Fruit fly (Drosophila melanogaster) whole organism, embryonic: ENCODE data around the gene Cpr67Fa2.

Experiments
- CG10274 ChIP-seq: fragments of 200-800 bp; sonication (Bioruptor generic); optimal IDR thresholded peaks from 3 replicates; lab custom pipeline; 2017; ENCODE audit warnings: missing biosample characterization, mild to moderate bottlenecking, missing genetic modification characterization
- CG11456 ChIP-seq: fragments of 200-800 bp; sonication (Bioruptor generic); IDR thresholded peaks from 3 replicates; pipeline ENCODE4 v1.3.6; 2022; ENCODE audit warnings: missing biosample characterization, missing genetic modification characterization
- CG11696 ChIP-seq: fragments of 200-800 bp; sonication (Bioruptor generic); IDR thresholded peaks from 2 replicates; pipeline ENCODE4 v1.3.6; 2022; ENCODE audit warnings: missing biosample characterization, missing genetic modification characterization
- CG12071 ChIP-seq: fragments of 200-800 bp; sonication (Bioruptor generic); optimal IDR thresholded peaks from 3 replicates; lab custom pipeline; 2018; ENCODE audit warnings: missing biosample characterization, mild to moderate bottlenecking, missing genetic modification characterization
- CG12391 ChIP-seq: fragments of 200-800 bp; sonication (Bioruptor generic); optimal IDR thresholded peaks from 3 replicates; lab custom pipeline; 2018; ENCODE audit warnings: missing biosample characterization, mild to moderate bottlenecking, missing genetic modification characterization, moderate library complexity
- CG14441 ChIP-seq: fragments of 200-800 bp; sonication (Bioruptor generic); IDR thresholded peaks from 2 replicates; pipeline ENCODE4 v1.3.6; 2022; ENCODE audit warnings: missing biosample characterization, missing genetic modification characterization
- CG1647 ChIP-seq: fragments of 200-800 bp; sonication (Bioruptor generic); optimal IDR thresholded peaks from 3 replicates; lab custom pipeline; 2016; ENCODE audit warnings: missing biosample characterization, missing genetic modification characterization
- CG18619 ChIP-seq: fragments of 200-800 bp; sonication (Bioruptor generic); optimal IDR thresholded peaks from 3 replicates; lab custom pipeline; 2017; ENCODE audit warnings: missing biosample characterization, mild to moderate bottlenecking, missing genetic modification characterization
- CG2120 ChIP-seq: fragments of 200-800 bp; sonication (Bioruptor generic); optimal IDR thresholded peaks from 3 replicates; lab custom pipeline; 2016; ENCODE audit warnings: missing biosample characterization, missing genetic modification characterization
- CG2712 ChIP-seq: fragments of 200-800 bp; optimal IDR thresholded peaks from 3 replicates; lab custom pipeline; 2019; ENCODE audit warnings: missing biosample characterization, mild to moderate bottlenecking, missing genetic modification characterization, moderate library complexity
- CG3163 ChIP-seq: fragments of 200-800 bp; sonication (Bioruptor generic); optimal IDR thresholded peaks from 3 replicates; lab custom pipeline; 2016; ENCODE audit warnings: missing biosample characterization, missing genetic modification characterization
- CG32532 ChIP-seq: fragments of 200-800 bp; sonication (Bioruptor generic); IDR thresholded peaks from 2 replicates; pipeline ENCODE4 v1.3.6; 2022; ENCODE audit warnings: missing biosample characterization, missing genetic modification characterization
- CG32767 ChIP-seq: fragments of 200-800 bp; sonication (Bioruptor generic); IDR thresholded peaks from 2 replicates; pipeline ENCODE4 v1.3.6; 2022; ENCODE audit warnings: missing biosample characterization, missing genetic modification characterization
- CG3281 ChIP-seq: fragments of 200-800 bp; sonication (Bioruptor generic); optimal IDR thresholded peaks from 3 replicates; lab custom pipeline; 2017; ENCODE audit warnings: missing biosample characterization, mild to moderate bottlenecking, missing genetic modification characterization
- CG4404 ChIP-seq: fragments of 200-800 bp; sonication (Bioruptor generic); IDR thresholded peaks from 2 replicates; pipeline ENCODE4 v1.3.6; 2022; ENCODE audit warnings: missing biosample characterization, missing genetic modification characterization
- CG5245 ChIP-seq: fragments of 200-800 bp; sonication (Bioruptor generic); optimal IDR thresholded peaks from 3 replicates; lab custom pipeline; 2016; ENCODE audit warnings: missing biosample characterization, missing genetic modification characterization
- CG5953 ChIP-seq: fragments of 200-800 bp; sonication (Bioruptor generic); IDR thresholded peaks from 2 replicates; pipeline ENCODE4 v1.3.6; 2022; ENCODE audit warnings: missing biosample characterization, missing genetic modification characterization
- CG6272 ChIP-seq: fragments of 200-800 bp; sonication (Bioruptor generic); IDR thresholded peaks from 2 replicates; pipeline ENCODE4 v1.3.6; 2022; ENCODE audit warnings: missing biosample characterization, missing genetic modification characterization
- CG7928 ChIP-seq: fragments of 200-800 bp; sonication (Bioruptor generic); optimal IDR thresholded peaks from 2 replicates; lab custom pipeline; 2017; ENCODE audit warnings: missing biosample characterization, mild to moderate bottlenecking, missing genetic modification characterization
- CG8089 ChIP-seq: fragments of 200-800 bp; sonication (Bioruptor generic); optimal IDR thresholded peaks from 3 replicates; lab custom pipeline; 2016; ENCODE audit warnings: missing biosample characterization, missing genetic modification characterization
- CG8281 ChIP-seq: fragments of 200-800 bp; sonication (Bioruptor generic); optimal IDR thresholded peaks from 2 replicates; lab custom pipeline; 2018; ENCODE audit warnings: missing biosample characterization, mild to moderate bottlenecking, missing genetic modification characterization, moderate library complexity
- CG8290 ChIP-seq, 3 experiments: fragments of 200-800 bp; sonication (Bioruptor generic); optimal IDR thresholded peaks; 2 replicates each; lab custom pipeline; 2016 to 2019; ENCODE audit warnings: missing biosample characterization in 3 of 3, missing genetic modification characterization in 3 of 3, mild to moderate bottlenecking in 2 of 3, moderate library complexity in 1 of 3
- CG8765 ChIP-seq: fragments of 200-800 bp; sonication (Bioruptor generic); IDR thresholded peaks from 2 replicates; pipeline ENCODE4 v1.3.6; 2022; ENCODE audit warnings: missing biosample characterization, missing genetic modification characterization
- CG8944 ChIP-seq: fragments of 200-800 bp; sonication (Bioruptor generic); optimal IDR thresholded peaks from 3 replicates; lab custom pipeline; 2016; ENCODE audit warnings: missing biosample characterization, missing genetic modification characterization
- CG9727 ChIP-seq: fragments of 200-800 bp; sonication (Bioruptor generic); optimal IDR thresholded peaks from 3 replicates; lab custom pipeline; 2017; ENCODE audit warnings: missing biosample characterization, mild to moderate bottlenecking, missing genetic modification characterization
- D19A ChIP-seq: fragments of 200-800 bp; optimal IDR thresholded peaks from 3 replicates; lab custom pipeline; 2019; ENCODE audit warnings: missing biosample characterization, mild to moderate bottlenecking, missing genetic modification characterization, moderate library complexity
- Dref ChIP-seq: fragments of 200-800 bp; sonication (Bioruptor generic); IDR thresholded peaks from 2 replicates; pipeline ENCODE4 v1.3.6; 2022; ENCODE audit warnings: missing biosample characterization, missing genetic modification characterization
- H15 ChIP-seq: fragments of 200-800 bp; sonication (Bioruptor generic); IDR thresholded peaks from 3 replicates; pipeline ENCODE4 v1.3.6; 2022; ENCODE audit warnings: missing biosample characterization, missing genetic modification characterization
- Hsf ChIP-seq: fragments of 200-800 bp; sonication (Bioruptor generic); optimal IDR thresholded peaks from 3 replicates; lab custom pipeline; 2016; ENCODE audit warnings: missing biosample characterization, missing genetic modification characterization
- Kr ChIP-seq: fragments of 200-800 bp; sonication (Bioruptor generic); optimal IDR thresholded peaks from 2 replicates; lab custom pipeline; 2017; ENCODE audit warnings: missing biosample characterization, mild to moderate bottlenecking, missing genetic modification characterization
- Optix ChIP-seq: fragments of 200-800 bp; sonication (Bioruptor generic); IDR thresholded peaks from 3 replicates; pipeline ENCODE4 v1.3.6; 2022; ENCODE audit warnings: missing biosample characterization, missing genetic modification characterization
- Ptx1 ChIP-seq: fragments of 200-800 bp; sonication (Bioruptor generic); IDR thresholded peaks from 2 replicates; pipeline ENCODE4 v1.3.6; 2022; ENCODE audit warnings: missing biosample characterization, missing genetic modification characterization
- Rfx ChIP-seq: fragments of 200-800 bp; sonication (Bioruptor generic); IDR thresholded peaks from 2 replicates; pipeline ENCODE4 v1.3.6; 2022; ENCODE audit warnings: missing biosample characterization, missing genetic modification characterization
- Ssrp ChIP-seq: fragments of 200-800 bp; sonication (Bioruptor generic); optimal IDR thresholded peaks from 2 replicates; lab custom pipeline; 2018; ENCODE audit warnings: missing biosample characterization, mild to moderate bottlenecking, missing genetic modification characterization, moderate library complexity
- Usf ChIP-seq: fragments of 200-800 bp; sonication (Bioruptor generic); optimal IDR thresholded peaks from 2 replicates; lab custom pipeline; 2017; ENCODE audit warnings: missing genotype, missing biosample characterization, missing genetic modification characterization
- ap ChIP-seq: fragments of 200-800 bp; sonication (Bioruptor generic); IDR thresholded peaks from 2 replicates; pipeline ENCODE4 v1.3.6; 2022; ENCODE audit warnings: missing biosample characterization, missing genetic modification characterization
- ara ChIP-seq: fragments of 200-800 bp; sonication (Bioruptor generic); IDR thresholded peaks from 2 replicates; pipeline ENCODE4 v1.3.6; 2022; ENCODE audit warnings: missing biosample characterization, missing genetic modification characterization
- crol ChIP-seq: fragments of 200-800 bp; sonication (Bioruptor generic); IDR thresholded peaks from 2 replicates; pipeline ENCODE4 v1.3.6; 2022; ENCODE audit warnings: missing biosample characterization, missing genetic modification characterization
- cwo ChIP-seq: fragments of 200-800 bp; sonication (Bioruptor generic); optimal IDR thresholded peaks from 3 replicates; lab custom pipeline; 2017; ENCODE audit warnings: missing biosample characterization, missing genetic modification characterization, mild to moderate bottlenecking, moderate library complexity, missing genetic modification reagents
- emc ChIP-seq: fragments of 200-800 bp; sonication (Bioruptor generic); optimal IDR thresholded peaks from 2 replicates; lab custom pipeline; 2016; ENCODE audit warnings: missing biosample characterization, missing genetic modification characterization
- exex ChIP-seq: fragments of 200-800 bp; sonication (Bioruptor generic); optimal IDR thresholded peaks from 4 replicates; lab custom pipeline; 2018; ENCODE audit warnings: missing biosample characterization, mild to moderate bottlenecking, missing genetic modification characterization, moderate library complexity
- fu2 ChIP-seq: fragments of 200-800 bp; sonication (Bioruptor generic); optimal IDR thresholded peaks from 2 replicates; lab custom pipeline; 2016; ENCODE audit warnings: missing biosample characterization, missing genetic modification characterization
- gfzf ChIP-seq: fragments of 200-800 bp; sonication (Bioruptor generic); optimal IDR thresholded peaks from 2 replicates; lab custom pipeline; 2016; ENCODE audit warnings: missing biosample characterization, mild to moderate bottlenecking, missing genetic modification characterization, moderate library complexity
- gsb-n ChIP-seq: fragments of 200-800 bp; sonication (Bioruptor generic); optimal IDR thresholded peaks from 3 replicates; lab custom pipeline; 2018; ENCODE audit warnings: missing biosample characterization, mild to moderate bottlenecking, missing genetic modification characterization
- p53 ChIP-seq: fragments of 200-800 bp; sonication (Bioruptor generic); optimal IDR thresholded peaks from 2 replicates; lab custom pipeline; 2016; ENCODE audit warnings: missing biosample characterization, missing genetic modification characterization
- prd ChIP-seq, 3 experiments: fragments of >200 bp in 2 of 3; fragments of 200-800 bp in 1 of 3; sonication (Bioruptor generic) in 1 of 3; optimal IDR thresholded peaks in 2 of 3; IDR thresholded peaks in 1 of 3; 2 replicates in 2 of 3; 3 replicates in 1 of 3; pipeline versions ENCODE4 v1.3.6 to Lab custom; 2017 to 2022; ENCODE audit warnings: missing biosample characterization in 1 of 3, missing genetic modification characterization in 1 of 3
- seq ChIP-seq: fragments of 200-800 bp; sonication (Bioruptor generic); IDR thresholded peaks from 2 replicates; pipeline ENCODE4 v1.3.6; 2022; ENCODE audit warnings: missing biosample characterization, missing genetic modification characterization
- tio ChIP-seq: fragments of 200-800 bp; sonication (Bioruptor generic); optimal IDR thresholded peaks from 2 replicates; lab custom pipeline; 2017; ENCODE audit warnings: missing biosample characterization, missing genetic modification characterization, inconsistent platforms
- ttk ChIP-seq: fragments of 200-800 bp; sonication (Bioruptor generic); IDR thresholded peaks from 2 replicates; pipeline ENCODE4 v2.1.2; 2022; ENCODE audit warnings: missing biosample characterization, missing genetic modification characterization
- tup ChIP-seq: fragments of 200-800 bp; sonication (Bioruptor generic); optimal IDR thresholded peaks from 2 replicates; lab custom pipeline; 2016; ENCODE audit warnings: missing biosample characterization, mild to moderate bottlenecking, missing genetic modification characterization, moderate library complexity

Gene Cpr67Fa2

dm6 chr3L:10847790-10848492 lies 43.6 kb upstream of the Cpr67Fa2 start (continued):
- TF ChIP-seq cwo (GFP tag; lab: Kevin White, UChicago) = no peak
- peak; percentile 3 for TF ChIP-seq CG3163 (GFP tag; lab: Kevin White, UChicago)
- no peak for TF ChIP-seq CG14441 (GFP tag; lab: Robert Waterston, UW)
- TF ChIP-seq CG5245 (GFP tag; lab: Kevin White, UChicago) = no peak
- 0 out of 2 replicates have a peak, but pooled peaks have one; percentile 21 for TF ChIP-seq CG8765 (GFP tag; lab: Robert Waterston, UW)
- peak; percentile 55 for TF ChIP-seq crol (GFP tag; lab: Robert Waterston, UW)
- TF ChIP-seq H15 (GFP tag; lab: Robert Waterston, UW) = no peak
- no peak for TF ChIP-seq CG11456 (GFP tag; lab: Robert Waterston, UW)
- TF ChIP-seq Kr (GFP tag; lab: Kevin White, UChicago) = no peak
- TF ChIP-seq CG32767 (GFP tag; lab: Robert Waterston, UW) = no peak
- no peak for TF ChIP-seq CG7928 (GFP tag; lab: Kevin White, UChicago)
- TF ChIP-seq CG12071 (GFP tag; lab: Kevin White, UChicago) = no peak
- no peak for TF ChIP-seq CG1647 (GFP tag; lab: Kevin White, UChicago)
- no peak for TF ChIP-seq Hsf (GFP tag; lab: Kevin White, UChicago)
- no peak for TF ChIP-seq tup (GFP tag; lab: Kevin White, UChicago)
- peak; percentile 86 for TF ChIP-seq CG9727 (GFP tag; lab: Kevin White, UChicago)
- no peak for TF ChIP-seq CG5953 (GFP tag; lab: Robert Waterston, UW)
- TF ChIP-seq CG2120 = no peak
- TF ChIP-seq CG10274 (GFP tag; lab: Kevin White, UChicago) = no peak
- peak; percentile 39 for TF ChIP-seq tio (GFP tag; lab: Kevin White, UChicago)
- no peak for TF ChIP-seq prd (optimal IDR thresholded peaks at IDR 0.05; lab: Kevin White, UChicago)
- TF ChIP-seq prd (GFP tag; IDR thresholded peaks at IDR 0.05; lab: Robert Waterston, UW) = peak; percentile 62; the same call in 1 of the 3 replicates
- TF ChIP-seq emc (GFP tag; lab: Kevin White, UChicago) = no peak
- no peak for TF ChIP-seq CG8290 (GFP tag; optimal IDR thresholded peaks at IDR 0.05; lab: Kevin White, UChicago)
- TF ChIP-seq CG8290 (tag; optimal IDR thresholded peaks at IDR 0.05; lab: Kevin White, UChicago) = no peak
- peak; percentile 72; the same call in 1 of the 2 replicates for TF ChIP-seq CG4404 (GFP tag; lab: Robert Waterston, UW)
- TF ChIP-seq CG8089 (GFP tag; lab: Kevin White, UChicago) = no peak
- TF ChIP-seq fu2 (GFP tag; lab: Kevin White, UChicago) = no peak
- TF ChIP-seq exex (tag; lab: Kevin White, UChicago) = no peak
- no peak for TF ChIP-seq ap (GFP tag; lab: Robert Waterston, UW)
- TF ChIP-seq Optix (GFP tag; lab: Robert Waterston, UW) = no peak
- TF ChIP-seq p53 (GFP tag; lab: Kevin White, UChicago) = no peak
- TF ChIP-seq CG18619 (GFP tag; lab: Kevin White, UChicago) = no peak
- TF ChIP-seq ttk (GFP tag; lab: Robert Waterston, UW) = no peak
- TF ChIP-seq CG32532 = no peak
- TF ChIP-seq CG2712 = peak; percentile 78
- TF ChIP-seq Ssrp (tag; lab: Kevin White, UChicago) = peak; percentile 28
- TF ChIP-seq gsb-n = no peak
- no peak for TF ChIP-seq seq (GFP tag; lab: Robert Waterston, UW)
- peak; percentile 41; the same call in 1 of the 2 replicates for TF ChIP-seq ara (GFP tag; lab: Robert Waterston, UW)
- no peak for TF ChIP-seq Rfx (GFP tag; lab: Robert Waterston, UW)
- TF ChIP-seq gfzf (GFP tag; lab: Kevin White, UChicago) = no peak
- peak; percentile 43 for TF ChIP-seq Usf (GFP tag; lab: Kevin White, UChicago)
- no peak for TF ChIP-seq Dref
- TF ChIP-seq D19A (tag; lab: Kevin White, UChicago) = peak; percentile 37
- no peak for TF ChIP-seq CG3281 (GFP tag; lab: Kevin White, UChicago)
- no peak for TF ChIP-seq CG6272
- no peak for TF ChIP-seq CG8944 (GFP tag; lab: Kevin White, UChicago)
- TF ChIP-seq CG11696 (GFP tag; lab: Robert Waterston, UW) = no peak
- no peak for TF ChIP-seq CG8281 (tag; lab: Kevin White, UChicago)
- TF ChIP-seq Ptx1 (GFP tag; lab: Robert Waterston, UW) = no peak
- TF ChIP-seq CG12391 (tag; lab: Kevin White, UChicago) = peak; percentile 67
